Worm (Caenorhabditis elegans): ENCODE results near the gene F54H5.3.

Gene F54H5.3

DNA sequence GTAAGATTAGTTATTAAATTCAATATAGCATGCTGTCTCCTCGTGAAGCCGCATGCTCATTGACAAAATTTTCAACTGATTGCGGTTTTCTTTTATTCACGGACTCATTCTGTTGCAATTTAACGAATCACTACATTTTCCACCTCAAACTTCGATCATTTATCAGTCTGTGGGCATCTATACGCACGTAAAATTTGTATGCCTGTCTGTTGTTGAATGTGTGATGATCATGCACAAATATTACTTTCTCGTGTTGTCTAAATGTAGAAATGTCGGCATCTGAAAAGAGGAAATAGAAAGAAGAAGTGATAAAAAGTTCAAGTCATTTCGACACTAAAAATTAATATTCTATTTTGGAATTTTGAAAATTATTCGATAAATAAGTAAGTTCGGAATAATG, 9.4 kb upstream of the F54H5.3 start (continued):
- TF ChIP-seq Y105C5A.15 (GFP tag; IDR thresholded peaks at IDR 0.05) (no peak), mep-1 (tag; optimal IDR thresholded peaks at IDR 0.05) (peak; percentile 19), hmg-1.1 (GFP tag; IDR thresholded peaks at IDR 0.05) (no peak), dmd-6 (GFP tag; IDR thresholded peaks at IDR 0.05) (peak; percentile 70), unc-39 (tag; optimal IDR thresholded peaks at IDR 0.05) (no peak), lsy-2 (tag; optimal IDR thresholded peaks at IDR 0.05) (no peak), egl-27 (tag; optimal IDR thresholded peaks at IDR 0.05) (no peak), dve-1 (tag; optimal IDR thresholded peaks at IDR 0.05; ENCODE audit: insufficient read depth) (peak; percentile 75), aha-1 (tag) (no peak)

DNA sequence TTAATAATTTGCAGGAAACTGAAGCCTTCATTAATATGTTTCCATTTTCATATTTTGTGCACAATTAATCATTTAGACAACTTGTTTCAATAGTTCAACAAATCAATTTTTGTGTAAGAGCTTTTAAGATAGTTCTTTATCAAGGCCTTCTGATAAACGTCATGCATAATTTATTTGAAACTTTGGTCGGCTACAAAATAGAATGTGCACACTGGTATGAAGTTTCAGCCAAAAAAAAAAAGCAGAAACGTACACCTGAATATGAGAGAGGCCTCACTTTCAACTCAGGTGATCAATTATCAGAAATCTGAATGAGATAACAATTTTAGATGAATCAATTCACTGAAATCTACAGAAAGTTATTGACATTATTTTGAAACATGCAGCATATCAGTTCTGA, 7.5 kb upstream of the F54H5.3 start:
- no peak for TF ChIP-seq ZK546.5 (tag; optimal IDR thresholded peaks at IDR 0.05)
- TF ChIP-seq snpc-1.2 (GFP tag; IDR thresholded peaks at IDR 0.05), result no peak
- no peak for TF ChIP-seq saeg-2 (GFP tag; IDR thresholded peaks at IDR 0.05)
- TF ChIP-seq nhr-102 (tag; optimal IDR thresholded peaks at IDR 0.05), result no peak
- no peak for TF ChIP-seq lin-39 (tag; optimal IDR thresholded peaks at IDR 0.05)
- no peak for TF ChIP-seq zfp-3 (GFP tag; conservative IDR thresholded peaks at IDR 0.05)
- TF ChIP-seq nhr-25 (tag; optimal IDR thresholded peaks at IDR 0.05; ENCODE audit: borderline replicate concordance, insufficient read depth), result no peak
- TF ChIP-seq cey-2 (tag; optimal IDR thresholded peaks at IDR 0.05; ENCODE audit: borderline replicate concordance, insufficient read depth), result no peak
- no peak for TF ChIP-seq pha-4 (GFP tag; IDR thresholded peaks at IDR 0.05)
- TF ChIP-seq pha-4 (tag; optimal IDR thresholded peaks at IDR 0.05), result no peak
- no peak for TF ChIP-seq lsy-2 (tag; optimal IDR thresholded peaks at IDR 0.05)
- peak; percentile 40 for TF ChIP-seq dve-1 (tag; optimal IDR thresholded peaks at IDR 0.05; ENCODE audit: insufficient read depth)
- TF ChIP-seq hif-1 (tag; optimal IDR thresholded peaks at IDR 0.05), result no peak
- TF ChIP-seq egl-43 (GFP tag; IDR thresholded peaks at IDR 0.05), result no peak
- peak; percentile 9 for TF ChIP-seq nhr-28 (tag; optimal IDR thresholded peaks at IDR 0.05)
- TF ChIP-seq ceh-28 (tag; optimal IDR thresholded peaks at IDR 0.05), result no peak
- TF ChIP-seq daf-16 (GFP tag; optimal IDR thresholded peaks at IDR 0.05), result no peak
- peak; percentile 21 for TF ChIP-seq daf-16 (tag; optimal IDR thresholded peaks at IDR 0.05)
- no peak for TF ChIP-seq attf-4 (tag; optimal IDR thresholded peaks at IDR 0.05)
- TF ChIP-seq rbr-2 (tag; optimal IDR thresholded peaks at IDR 0.05), result no peak
- TF ChIP-seq D1046.2 (GFP tag; IDR thresholded peaks at IDR 0.05), result no peak
- TF ChIP-seq mdt-29 (GFP tag; IDR thresholded peaks at IDR 0.05), result no peak
- peak; percentile 43 for TF ChIP-seq dmd-6 (GFP tag; IDR thresholded peaks at IDR 0.05)
- peak; percentile 52 for TF ChIP-seq aha-1 (tag)

DNA sequence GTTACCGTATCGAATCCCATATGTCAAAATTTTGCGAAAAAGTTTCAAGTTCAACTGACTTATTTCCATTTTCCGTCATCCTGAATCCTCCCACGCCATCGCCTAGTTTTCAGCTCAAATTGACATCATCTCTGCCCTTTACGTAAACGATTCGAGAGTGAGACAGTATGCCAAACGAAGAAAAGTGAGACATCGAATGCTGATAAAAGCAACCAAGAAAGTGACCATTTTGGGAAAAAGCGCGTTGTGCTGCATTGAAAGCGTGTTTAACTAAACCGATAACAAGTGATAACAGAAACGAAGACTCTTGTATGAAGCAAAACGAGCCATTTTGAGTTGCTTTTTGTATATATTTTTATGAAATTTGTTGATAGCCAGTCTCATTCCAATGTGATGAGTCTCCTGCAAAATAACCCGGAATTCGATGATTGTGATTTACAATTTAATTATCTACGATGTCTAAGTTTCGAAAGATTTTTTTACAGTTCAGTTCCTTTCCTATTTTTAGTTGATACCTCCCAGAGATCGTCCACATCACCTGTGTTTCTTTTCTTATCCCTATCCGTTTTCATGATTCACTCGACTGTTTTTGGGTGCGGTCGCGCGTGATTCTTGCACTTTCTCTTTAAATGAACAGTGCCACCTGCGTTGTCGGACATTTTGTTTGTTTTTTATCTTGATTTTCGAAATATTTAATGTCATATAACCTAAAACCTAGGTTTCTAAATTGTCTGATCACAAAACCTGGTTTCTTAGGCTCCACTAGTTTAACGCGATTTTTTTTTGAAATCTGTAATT, 6.6 kb upstream of the F54H5.3 start:
- TF ChIP-seq set-16 (GFP tag; IDR thresholded peaks at IDR 0.05) (no peak), saeg-2 (GFP tag; IDR thresholded peaks at IDR 0.05) (no peak), dmd-6 (GFP tag; IDR thresholded peaks at IDR 0.05) (peak; percentile 87), lin-1 (GFP tag; IDR thresholded peaks at IDR 0.05) (0 out of 2 replicates have a peak, but pooled peaks have one; percentile 39), nhr-48 (tag; optimal IDR thresholded peaks at IDR 0.05) (no peak), ztf-7 (tag; optimal IDR thresholded peaks at IDR 0.05) (no peak), daf-8 (GFP tag; IDR thresholded peaks at IDR 0.05) (no peak), zfp-2 (tag; optimal IDR thresholded peaks at IDR 0.05) (no peak), ceh-62 (tag; optimal IDR thresholded peaks at IDR 0.05) (no peak), pqm-1 (tag; optimal IDR thresholded peaks at IDR 0.05) (peak; percentile 97), R02D3.7 (tag; optimal IDR thresholded peaks at IDR 0.05) (no peak), mdl-1 (tag; optimal IDR thresholded peaks at IDR 0.05) (no peak), rbr-2 (tag; optimal IDR thresholded peaks at IDR 0.05) (no peak), nhr-28 (tag; optimal IDR thresholded peaks at IDR 0.05) (peak; percentile 76), hmg-1.1 (GFP tag; IDR thresholded peaks at IDR 0.05) (no peak), hlh-11 (tag; optimal IDR thresholded peaks at IDR 0.05) (peak; percentile 75), nhr-10 (tag; optimal IDR thresholded peaks at IDR 0.05) (no peak), zfp-3 (GFP tag; conservative IDR thresholded peaks at IDR 0.05) (no peak), T26A8.4 (GFP tag; IDR thresholded peaks at IDR 0.05) (0 out of 2 replicates have a peak, but pooled peaks have one; percentile 14), tra-1 (GFP tag; IDR thresholded peaks at IDR 0.05) (no peak; the same call in 1 of the 2 replicates), mxl-3 (GFP tag; optimal IDR thresholded peaks at IDR 0.05) (peak; percentile 64), nhr-42 (GFP tag; IDR thresholded peaks at IDR 0.05) (no peak), ZK546.5 (tag; optimal IDR thresholded peaks at IDR 0.05) (no peak), ztf-11 (tag; optimal IDR thresholded peaks at IDR 0.05) (no peak), ceh-44 (GFP tag; IDR thresholded peaks at IDR 0.05) (no peak), dve-1 (tag; optimal IDR thresholded peaks at IDR 0.05; ENCODE audit: insufficient read depth) (peak; percentile 66)

Measured in whole organism, L4 larva.